Worm (Caenorhabditis elegans) whole organism, L3 larva: ENCODE measurements around the gene ZK813.1.

Experiments
- ZK546.5 ChIP-seq: sonication (generic microtip); optimal IDR thresholded peaks from 2 replicates; lab custom pipeline; 2017; ENCODE audit warnings: missing biosample characterization, missing genetic modification characterization
- ama-1 ChIP-seq: fragments of 150-350 bp; optimal IDR thresholded peaks from 2 replicates; lab custom pipeline; 2018
- ceh-16 ChIP-seq: sonication (generic microtip); optimal IDR thresholded peaks from 2 replicates; lab custom pipeline; 2017; ENCODE audit warnings: missing biosample characterization, missing genetic modification characterization
- ceh-28 ChIP-seq: fragments of 150-350 bp; optimal IDR thresholded peaks from 2 replicates; lab custom pipeline; 2014; ENCODE audit warnings: missing biosample characterization, missing genetic modification reagents, missing genetic modification characterization
- ceh-82 ChIP-seq: fragments of 150-350 bp; optimal IDR thresholded peaks from 2 replicates; lab custom pipeline; 2014; ENCODE audit warnings: missing biosample characterization, missing genetic modification characterization
- ceh-9 ChIP-seq: sonication (generic microtip); optimal IDR thresholded peaks from 2 replicates; lab custom pipeline; 2018; ENCODE audit warnings: missing biosample characterization, missing genetic modification characterization
- daf-12 ChIP-seq: fragments of 150-350 bp; optimal IDR thresholded peaks from 2 replicates; lab custom pipeline; 2014; ENCODE audit warnings: missing biosample characterization, missing genetic modification reagents, missing genetic modification characterization
- egl-27 ChIP-seq: sonication (generic microtip); optimal IDR thresholded peaks from 4 replicates; lab custom pipeline; 2017; ENCODE audit warnings: missing biosample characterization, missing genetic modification reagents, missing genetic modification characterization
- egl-5 ChIP-seq: fragments of 150-350 bp; optimal IDR thresholded peaks from 2 replicates; lab custom pipeline; 2017; ENCODE audit warnings: missing biosample characterization, missing genetic modification reagents, missing genetic modification characterization, inconsistent platforms
- elt-1 ChIP-seq: fragments of 150-350 bp; optimal IDR thresholded peaks from 2 replicates; lab custom pipeline; 2014; ENCODE audit warnings: missing biosample characterization, missing genetic modification characterization
- elt-2 ChIP-seq: sonication (generic microtip); optimal IDR thresholded peaks from 2 replicates; lab custom pipeline; 2016; ENCODE audit warnings: missing genetic modification reagents, mild to moderate bottlenecking, missing genetic modification characterization, missing compliant biosample characterization
- elt-3 ChIP-seq, 3 experiments: fragments of 150-350 bp in 1 of 3; sonication (generic microtip) in 2 of 3; optimal IDR thresholded peaks; 2 replicates in 2 of 3; 4 replicates in 1 of 3; lab custom pipeline; 2014 to 2017; ENCODE audit warnings: missing biosample characterization in 3 of 3, missing genetic modification characterization in 3 of 3
- eor-1 ChIP-seq, 2 experiments: fragments of 150-350 bp; optimal IDR thresholded peaks; 2 replicates each; lab custom pipeline; 2014 to 2018; ENCODE audit warnings: missing biosample characterization in 2 of 2, missing genetic modification characterization in 2 of 2
- fkh-10 ChIP-seq: sonication (generic microtip); optimal IDR thresholded peaks from 2 replicates; lab custom pipeline; 2017; ENCODE audit warnings: missing biosample characterization, missing genetic modification reagents, missing genetic modification characterization
- fkh-2 ChIP-seq: fragments of 150-350 bp; optimal IDR thresholded peaks from 2 replicates; lab custom pipeline; 2014; ENCODE audit warnings: missing biosample characterization, missing genetic modification reagents, missing genetic modification characterization
- hmg-11 ChIP-seq: sonication (generic microtip); optimal IDR thresholded peaks from 2 replicates; lab custom pipeline; 2016; ENCODE audit warnings: missing genetic modification characterization, missing compliant biosample characterization
- jun-1 ChIP-seq: fragments of 150-350 bp; optimal IDR thresholded peaks from 2 replicates; lab custom pipeline; 2014; ENCODE audit warnings: missing biosample characterization, missing genetic modification reagents, missing genetic modification characterization
- lin-15B ChIP-seq: fragments of 150-350 bp; optimal IDR thresholded peaks from 2 replicates; lab custom pipeline; 2014; ENCODE audit warnings: missing biosample characterization, missing genetic modification characterization
- lsy-12 ChIP-seq: sonication (generic microtip); optimal IDR thresholded peaks from 2 replicates; lab custom pipeline; 2016; ENCODE audit warnings: mild to moderate bottlenecking, missing genetic modification characterization, missing compliant biosample characterization
- mml-1 ChIP-seq: fragments of 150-350 bp; sonication (generic microtip); optimal IDR thresholded peaks from 3 replicates; lab custom pipeline; 2014; ENCODE audit warnings: missing biosample characterization, missing genetic modification characterization
- nfya-1 ChIP-seq: sonication (generic microtip); optimal IDR thresholded peaks from 2 replicates; lab custom pipeline; 2017; ENCODE audit warnings: missing genetic modification characterization, mild to moderate bottlenecking, missing compliant biosample characterization, antibody characterized with exemption, moderate library complexity; ENCODE audit not compliant: insufficient read depth
- nhr-12 ChIP-seq: fragments of 150-350 bp; optimal IDR thresholded peaks from 2 replicates; lab custom pipeline; 2014; ENCODE audit warnings: missing biosample characterization, missing genetic modification characterization
- nhr-23 ChIP-seq: fragments of 150-350 bp; optimal IDR thresholded peaks from 2 replicates; lab custom pipeline; 2014; ENCODE audit warnings: missing biosample characterization, missing genetic modification reagents, missing genetic modification characterization
- nhr-237 ChIP-seq: fragments of 150-350 bp; optimal IDR thresholded peaks from 2 replicates; lab custom pipeline; 2014; ENCODE audit warnings: missing biosample characterization, missing genetic modification characterization
- nhr-28 ChIP-seq: fragments of 150-350 bp; optimal IDR thresholded peaks from 2 replicates; lab custom pipeline; 2014; ENCODE audit warnings: missing biosample characterization, missing genetic modification characterization
- nhr-43 ChIP-seq: sonication (generic microtip); optimal IDR thresholded peaks from 2 replicates; lab custom pipeline; 2016; ENCODE audit warnings: mild to moderate bottlenecking, missing genetic modification characterization, missing compliant biosample characterization; ENCODE audit not compliant: poor library complexity, severe bottlenecking
- nhr-76 ChIP-seq: fragments of 150-350 bp; sonication (generic microtip); optimal IDR thresholded peaks from 5 replicates; lab custom pipeline; 2014; ENCODE audit warnings: missing biosample characterization, missing genetic modification characterization
- nhr-77 ChIP-seq: fragments of 150-350 bp; optimal IDR thresholded peaks from 2 replicates; lab custom pipeline; 2014; ENCODE audit warnings: missing biosample characterization, missing genetic modification characterization
- pqm-1 ChIP-seq: fragments of 150-350 bp; optimal IDR thresholded peaks from 2 replicates; lab custom pipeline; 2017; ENCODE audit warnings: missing biosample characterization, missing genetic modification characterization, inconsistent platforms
- snpc-4 ChIP-seq: fragments of 150-350 bp; optimal IDR thresholded peaks from 2 replicates; lab custom pipeline; 2014; ENCODE audit warnings: missing biosample characterization, missing genetic modification characterization
- ztf-11 ChIP-seq: fragments of 150-350 bp; optimal IDR thresholded peaks from 2 replicates; lab custom pipeline; 2014; ENCODE audit warnings: missing biosample characterization, missing genetic modification characterization
- ztf-4 ChIP-seq: fragments of 150-350 bp; optimal IDR thresholded peaks from 2 replicates; lab custom pipeline; 2014; ENCODE audit warnings: missing biosample characterization, missing genetic modification characterization

The ZK813.1 gene

DNA sequence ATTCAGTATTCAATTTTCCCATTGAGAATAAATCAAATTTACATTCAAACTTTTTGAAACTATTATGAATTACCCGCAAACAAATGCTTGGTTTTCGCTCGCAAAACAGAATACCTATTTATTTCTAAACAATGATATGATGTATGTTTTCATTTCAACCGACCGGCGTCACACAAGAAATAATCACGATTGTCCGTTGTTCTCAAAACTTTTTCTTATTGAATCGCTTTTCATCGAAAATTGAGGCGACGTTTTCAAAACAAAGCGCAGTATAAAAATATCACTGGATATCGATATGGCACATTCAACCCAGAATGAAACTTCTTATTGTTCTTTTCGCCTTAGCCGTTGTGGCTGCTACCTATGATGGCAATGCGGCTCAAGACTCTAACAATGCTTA lies 4.6 kb upstream of the ZK813.1 start, which contains the start of gene ZK813.3:
Gene ZK813.3 (plus strand): TSS at position 301 of the 400 bp plus-strand sequence.
- TF ChIP-seq ceh-16 (tag; lab: Kevin White, UChicago) (no peak), elt-2 (no peak), hmg-11 (tag; lab: Kevin White, UChicago) (no peak), lin-15B (no peak), nhr-12 (tag; lab: Kevin White, UChicago) (no peak), fkh-10 (GFP tag; lab: Kevin White, UChicago) (no peak), nhr-28 (no peak), nhr-237 (tag; lab: Kevin White, UChicago) (no peak), ztf-11 (tag; lab: Kevin White, UChicago) (no peak), ztf-4 (tag; lab: Kevin White, UChicago) (no peak), ceh-9 (tag; lab: Kevin White, UChicago) (no peak), egl-5 (tag; lab: Kevin White, UChicago) (no peak), nhr-76 (tag; lab: Kevin White, UChicago) (no peak), lsy-12 (no peak), snpc-4 (no peak), ceh-28 (tag; lab: Kevin White, UChicago) (no peak)

DNA sequence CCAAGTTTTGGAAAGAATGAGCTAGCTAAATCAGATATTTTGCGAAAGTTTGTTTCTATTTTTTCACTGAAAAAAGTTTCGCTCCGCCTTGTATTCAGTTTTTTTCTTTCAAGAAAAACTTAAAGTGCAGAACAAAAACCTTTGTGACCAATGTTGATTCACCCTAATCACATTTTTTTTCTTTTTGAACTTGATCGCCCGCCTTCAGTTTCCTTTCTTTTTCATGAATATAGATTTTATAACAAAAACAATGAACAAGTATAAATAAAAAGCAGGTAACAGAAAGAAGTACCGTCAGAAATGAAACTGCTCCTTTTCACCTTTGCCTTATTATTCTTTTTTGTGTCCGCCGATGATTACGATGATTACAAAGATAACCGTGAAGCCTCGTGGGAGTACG lies 2.6 kb upstream of the ZK813.1 start, which contains the start of gene ZK813.2:
Gene ZK813.2 (plus strand): TSS at position 301 of the 400 bp plus-strand sequence.
- no peak for TF ChIP-seq ceh-82 (tag; lab: Kevin White, UChicago)
- TF ChIP-seq eor-1 (tag; optimal IDR thresholded peaks at IDR 0.05; lab: Kevin White, UChicago), result no peak
- TF ChIP-seq nhr-43, result no peak
- no peak for TF ChIP-seq nfya-1 (tag; lab: Kevin White, UChicago)
- TF ChIP-seq ztf-11 (tag; lab: Kevin White, UChicago), result no peak
- TF ChIP-seq egl-27 (tag; lab: Kevin White, UChicago), result no peak
- TF ChIP-seq egl-5 (tag; lab: Kevin White, UChicago), result no peak
- no peak for TF ChIP-seq snpc-4
- no peak for TF ChIP-seq ztf-4 (tag; lab: Kevin White, UChicago)
- no peak for TF ChIP-seq mml-1 (tag; lab: Kevin White, UChicago)
- no peak for TF ChIP-seq jun-1 (tag; lab: Kevin White, UChicago)
- TF ChIP-seq, all 47 proteins: peak for 0

DNA sequence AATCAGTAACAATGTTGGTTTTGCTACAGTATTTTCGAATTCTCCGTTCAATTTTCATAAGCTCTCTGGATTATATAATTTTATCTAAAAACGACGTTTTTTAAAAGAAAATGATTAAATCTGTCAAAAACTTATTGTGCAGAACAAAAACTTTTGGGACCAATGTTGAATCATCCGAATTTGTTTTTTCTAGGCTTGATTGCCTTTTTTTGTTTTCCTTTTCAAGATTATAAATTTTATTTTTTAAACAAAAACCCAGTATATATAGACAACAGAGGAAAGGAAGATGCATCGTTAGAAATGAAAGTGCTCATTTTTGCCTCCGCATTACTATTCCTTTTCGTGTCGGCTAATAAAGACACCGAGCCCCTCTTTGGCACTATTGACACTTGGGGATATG lies 1.6 kb upstream of the ZK813.1 start, which contains the start of gene ZK813.7:
Gene ZK813.7 (plus strand): TSS at position 301 of the 400 bp plus-strand sequence.
- no peak for TF ChIP-seq snpc-4
- no peak for TF ChIP-seq nhr-237 (tag; lab: Kevin White, UChicago)
- TF ChIP-seq, all 47 proteins: peak for 0

DNA sequence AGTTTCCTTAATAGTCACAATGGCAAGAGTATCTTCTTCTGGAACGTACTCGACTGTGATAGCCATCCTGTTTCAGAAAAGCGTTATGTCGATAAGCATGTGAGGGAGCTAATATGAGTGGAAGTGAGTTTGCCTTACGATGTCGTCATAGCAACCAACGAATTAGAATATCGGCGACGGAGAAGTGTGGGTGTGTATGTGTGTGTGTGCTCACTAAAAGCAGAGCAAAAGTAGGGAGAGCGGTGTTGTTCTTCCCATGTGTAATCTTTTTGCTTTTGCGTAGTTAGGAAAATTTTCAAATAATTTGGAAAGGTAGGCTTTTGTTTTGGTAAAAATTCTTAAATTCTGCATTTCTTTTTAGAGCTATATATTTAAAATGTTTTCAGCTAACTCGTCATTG lies 5.0 kb downstream of the ZK813.1 start, which contains the start of gene ZK813.5:
Gene ZK813.5 (minus strand): TSS at position 101 of the 400 bp plus-strand sequence.
- TF ChIP-seq snpc-4 (no peak), elt-1 (tag; lab: Kevin White, UChicago) (no peak), daf-12 (tag; lab: Kevin White, UChicago) (no peak), nfya-1 (tag; lab: Kevin White, UChicago) (no peak), ZK546.5 (tag; lab: Kevin White, UChicago) (no peak), nhr-237 (tag; lab: Kevin White, UChicago) (no peak), ceh-16 (tag; lab: Kevin White, UChicago) (no peak), nhr-28 (no peak), ceh-82 (tag; lab: Kevin White, UChicago) (no peak), nhr-76 (tag; lab: Kevin White, UChicago) (no peak), elt-3 (tag; optimal IDR thresholded peaks at IDR 0.05; lab: Kevin White, UChicago) (no peak), elt-2 (no peak), egl-27 (tag; lab: Kevin White, UChicago) (no peak), ama-1 (lab: Kevin White, UChicago) (no peak), nhr-77 (no peak), ceh-28 (tag; lab: Kevin White, UChicago) (no peak), ceh-9 (tag; lab: Kevin White, UChicago) (no peak), fkh-2 (tag; lab: Kevin White, UChicago) (no peak), lsy-12 (no peak), pqm-1 (tag; lab: Kevin White, UChicago) (no peak)

DNA sequence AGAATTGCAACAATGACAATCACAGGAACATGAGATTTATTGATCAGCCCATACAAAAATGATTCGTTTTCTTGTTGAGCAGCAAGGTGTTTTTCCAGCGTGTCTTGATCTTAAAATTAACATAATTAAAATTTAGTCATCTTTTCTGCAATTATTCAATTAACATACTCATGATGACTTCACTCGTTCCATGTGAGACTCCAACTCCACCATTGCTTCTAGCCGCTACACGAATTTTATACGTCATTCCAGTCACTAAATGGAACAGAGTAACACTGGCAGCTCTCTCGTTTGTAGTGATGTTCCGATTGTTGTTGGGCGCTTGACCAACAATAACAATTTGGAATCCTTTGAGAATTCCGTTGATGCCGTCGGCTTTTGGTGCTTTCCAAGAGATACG lies 7.8 kb downstream of the ZK813.1 start:
- TF ChIP-seq nhr-23 (tag; lab: Kevin White, UChicago) (no peak), elt-3 (tag; optimal IDR thresholded peaks at IDR 0.05; lab: Kevin White, UChicago) (no peak), jun-1 (tag; lab: Kevin White, UChicago) (no peak), fkh-10 (GFP tag; lab: Kevin White, UChicago) (no peak), ztf-11 (tag; lab: Kevin White, UChicago) (no peak), nhr-77 (no peak)
